Worm (Caenorhabditis elegans): ENCODE data around the gene pes-1.
A peak's percentile ranks its signal among the peaks of the same experiment; 100 is the strongest.

The pes-1 gene

ce11 chrIV:4983746-4984145 is 18.8 kb upstream of the pes-1 start, which contains the start of gene clec-176:
Gene clec-176 (plus strand): TSS chrIV:4984046.
- no peak for TF ChIP-seq tbx-9 (tag; optimal IDR thresholded peaks at IDR 0.05; ENCODE audit: borderline replicate concordance)

ce11 chrIV:4986246-4986645 is 16.3 kb upstream of the pes-1 start, which contains the start of gene clec-177:
Gene clec-177 (plus strand): TSS chrIV:4986546.
- TF ChIP-seq K12H6.12 (tag; optimal IDR thresholded peaks at IDR 0.05) = no peak
- TF ChIP-seq F23B12.7 (tag; optimal IDR thresholded peaks at IDR 0.05; ENCODE audit: insufficient read depth) = no peak
- TF ChIP-seq F22D6.2 (tag; optimal IDR thresholded peaks at IDR 0.05) = no peak

- TF ChIP-seq T26A5.8 (tag; optimal IDR thresholded peaks at IDR 0.05) (no peak), attf-6 (GFP tag; IDR thresholded peaks at IDR 0.05) (no peak), egl-18 (GFP tag; IDR thresholded peaks at IDR 0.05) (no peak)
Observed at ce11 chrIV:4988531-4988930, 14.0 kb upstream of the pes-1 start, which contains the start of gene E03H12.7. Gene E03H12.7 (minus strand): TSS chrIV:4988631.

ce11 chrIV:4992089-4992488 is 10.5 kb upstream of the pes-1 start, which contains the start of gene str-162:
Gene str-162 (plus strand): TSS chrIV:4992389.
- TF ChIP-seq B0019.2 (GFP tag; conservative IDR thresholded peaks at IDR 0.05) (no peak), ceh-27 (GFP tag; optimal IDR thresholded peaks at IDR 0.05) (no peak), hmg-20 (GFP tag; IDR thresholded peaks at IDR 0.05) (no peak), mes-4 (tag; optimal IDR thresholded peaks at IDR 0.05) (no peak), ztf-22 (GFP tag; optimal IDR thresholded peaks at IDR 0.05) (no peak), F37B4.10 (GFP tag; IDR thresholded peaks at IDR 0.05) (no peak), F49E8.2 (tag; optimal IDR thresholded peaks at IDR 0.05; ENCODE audit: insufficient read depth) (no peak), fkh-3 (tag; optimal IDR thresholded peaks at IDR 0.05) (no peak), atf-7 (tag; optimal IDR thresholded peaks at IDR 0.05) (no peak), nhr-179 (tag; optimal IDR thresholded peaks at IDR 0.05) (no peak)

ce11 chrIV:4993128-4993527 is 9.4 kb upstream of the pes-1 start:
- no peak for TF ChIP-seq athp-1 (tag; optimal IDR thresholded peaks at IDR 0.05)

ce11 chrIV:4995842-4996241 is 6.7 kb upstream of the pes-1 start, which contains the start of gene ssq-2:
Gene ssq-2 (plus strand): TSS chrIV:4996142.
- TF ChIP-seq sea-2 (GFP tag; IDR thresholded peaks at IDR 0.05) (no peak), hlh-26 (GFP tag; conservative IDR thresholded peaks at IDR 0.05) (no peak)

- TF ChIP-seq madf-3 (GFP tag; IDR thresholded peaks at IDR 0.05) (no peak), egrh-3 (GFP tag; IDR thresholded peaks at IDR 0.05) (peak; percentile 86), B0019.2 (GFP tag; conservative IDR thresholded peaks at IDR 0.05) (no peak), T07F8.4 (tag; optimal IDR thresholded peaks at IDR 0.05) (no peak), rec-8 (tag; optimal IDR thresholded peaks at IDR 0.05) (no peak), lir-1 (GFP tag; conservative IDR thresholded peaks at IDR 0.05) (no peak), zfh-2 (GFP tag; conservative IDR thresholded peaks at IDR 0.05) (peak; percentile 70), hrde-1 (tag; optimal IDR thresholded peaks at IDR 0.05; ENCODE audit: borderline replicate concordance) (no peak)
Observed at ce11 chrIV:4996956-4997355, 5.6 kb upstream of the pes-1 start.
